Fruit fly (Drosophila melanogaster) whole organism, embryonic: Measurements from ENCODE around the gene acj6.

Experiments
- Antp ChIP-seq: fragments of 200-800 bp; sonication (Bioruptor generic); optimal IDR thresholded peaks from 3 replicates; lab custom pipeline; 2016; ENCODE audit warnings: missing biosample characterization, missing genetic modification characterization
- CG10209 ChIP-seq: fragments of 200-800 bp; sonication (Bioruptor generic); optimal IDR thresholded peaks from 3 replicates; lab custom pipeline; 2017; ENCODE audit warnings: missing biosample characterization, mild to moderate bottlenecking, missing genetic modification characterization, missing genetic modification reagents
- CG1024 ChIP-seq: fragments of 200-800 bp; sonication (Bioruptor generic); IDR thresholded peaks from 2 replicates; pipeline ENCODE4 v1.3.6; 2022; ENCODE audit warnings: missing biosample characterization, missing genetic modification characterization
- CG17829 ChIP-seq: fragments of 200-800 bp; optimal IDR thresholded peaks from 2 replicates; lab custom pipeline; 2019; ENCODE audit warnings: missing biosample characterization, mild to moderate bottlenecking, missing genetic modification characterization, moderate library complexity
- CG8765 ChIP-seq: fragments of 200-800 bp; sonication (Bioruptor generic); IDR thresholded peaks from 2 replicates; pipeline ENCODE4 v1.3.6; 2022; ENCODE audit warnings: missing biosample characterization, missing genetic modification characterization
- Eip74EF ChIP-seq, 2 experiments: fragments of 200-800 bp in 1 of 2; fragments of >200 bp in 1 of 2; sonication (Bioruptor generic) in 1 of 2; optimal IDR thresholded peaks; 2 replicates each; lab custom pipeline; 2017 to 2019; ENCODE audit warnings: missing biosample characterization in 2 of 2, missing genetic modification characterization in 2 of 2, mild to moderate bottlenecking in 1 of 2, moderate library complexity in 1 of 2
- Sox102F ChIP-seq: fragments of 200-800 bp; sonication (Bioruptor generic); optimal IDR thresholded peaks from 2 replicates; lab custom pipeline; 2018; ENCODE audit warnings: missing biosample characterization, mild to moderate bottlenecking, missing genetic modification characterization, moderate library complexity
- ac ChIP-seq: fragments of 200-800 bp; sonication (Bioruptor generic); optimal IDR thresholded peaks from 3 replicates; lab custom pipeline; 2017; ENCODE audit warnings: missing biosample characterization, mild to moderate bottlenecking, missing genetic modification characterization
- hth ChIP-seq: fragments of >200 bp; optimal IDR thresholded peaks from 2 replicates; lab custom pipeline; 2017; ENCODE audit warnings: inconsistent platforms
- pan ChIP-seq, 4 experiments: fragments of >200 bp in 3 of 4; fragments of 200-800 bp in 1 of 4; sonication (Bioruptor generic) in 1 of 4; optimal IDR thresholded peaks in 3 of 4; IDR thresholded peaks in 1 of 4; 2 replicates each; pipeline versions ENCODE4 v1.3.6 to Lab custom; 2017 to 2022; ENCODE audit warnings: missing biosample characterization in 2 of 4, missing genetic modification characterization in 2 of 4, mixed read lengths in 1 of 4
- zen ChIP-seq: fragments of 200-800 bp; sonication (Bioruptor generic); optimal IDR thresholded peaks from 3 replicates; lab custom pipeline; 2018; ENCODE audit warnings: missing biosample characterization, mild to moderate bottlenecking, missing genetic modification characterization, moderate library complexity

dm6 chrX:15307485-15308138 is 71.3 kb downstream of the acj6 start:
- TF ChIP-seq pan (optimal IDR thresholded peaks at IDR 0.05; lab: Kevin White, UChicago) (no peak), pan (GFP tag; optimal IDR thresholded peaks at IDR 0.05 in 1 of 2, IDR thresholded peaks at IDR 0.05 in 1 of 2) (peak in 1 of 2 experiments; percentile 12), ac (GFP tag; lab: Kevin White, UChicago) (no peak), Sox102F (GFP tag; lab: Kevin White, UChicago) (no peak), zen (tag; lab: Kevin White, UChicago) (no peak), hth (lab: Kevin White, UChicago) (no peak), Antp (GFP tag; lab: Kevin White, UChicago) (no peak), CG1024 (no peak), Eip74EF (GFP tag; optimal IDR thresholded peaks at IDR 0.05; lab: Kevin White, UChicago) (no peak), CG8765 (no peak), CG10209 (GFP tag; lab: Kevin White, UChicago) (no peak), CG17829 (no peak)
